Fruit fly (Drosophila melanogaster): ENCODE data around the gene Atg4a.

Gene Atg4a

DNA sequence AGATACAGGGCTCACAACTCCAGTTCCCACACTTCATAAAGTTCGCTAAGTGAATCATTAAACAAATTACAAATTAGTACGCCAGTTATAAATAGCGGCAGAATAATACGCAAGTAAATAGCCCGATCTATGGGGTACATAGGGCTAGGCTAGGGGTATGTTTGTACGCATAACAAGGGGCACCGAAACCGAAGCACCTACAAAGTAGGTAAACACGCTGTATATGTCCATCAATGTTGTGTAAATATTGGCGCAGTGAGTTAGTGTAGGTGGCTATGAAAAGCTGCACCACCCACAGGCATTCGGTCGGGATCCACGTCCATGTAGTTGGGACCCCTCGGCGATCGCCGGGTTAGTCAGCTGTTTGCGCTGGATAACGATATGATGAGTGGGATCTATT is 8.5 kb upstream of the Atg4a start:
- TF ChIP-seq CG12768 (GFP tag; optimal IDR thresholded peaks at IDR 0.05): peak; percentile 41
- peak; percentile 47 for TF ChIP-seq pad (GFP tag; optimal IDR thresholded peaks at IDR 0.05)
- TF ChIP-seq tj (GFP tag; optimal IDR thresholded peaks at IDR 0.05): no peak
- TF ChIP-seq CG14711 (tag; optimal IDR thresholded peaks at IDR 0.05): peak; percentile 23
- TF ChIP-seq CG11617 (GFP tag; optimal IDR thresholded peaks at IDR 0.05): peak; percentile 17
- TF ChIP-seq CG7045 (GFP tag; optimal IDR thresholded peaks at IDR 0.05): peak; percentile 56
- TF ChIP-seq CG1620 (GFP tag; optimal IDR thresholded peaks at IDR 0.05): peak; percentile 5
- TF ChIP-seq bab1 (GFP tag; optimal IDR thresholded peaks at IDR 0.05): no peak
- no peak for TF ChIP-seq kay (GFP tag; ENCODE audit: borderline replicate concordance)
- TF ChIP-seq Hr96 (GFP tag; optimal IDR thresholded peaks at IDR 0.05): peak; percentile 53
- peak; percentile 71 for TF ChIP-seq CG7101 (tag; optimal IDR thresholded peaks at IDR 0.05)
- TF ChIP-seq ovo (GFP tag; optimal IDR thresholded peaks at IDR 0.05): peak; percentile 48
- peak; percentile 11 for TF ChIP-seq Mnt (GFP tag; optimal IDR thresholded peaks at IDR 0.05)
- TF ChIP-seq Crg-1 (GFP tag; optimal IDR thresholded peaks at IDR 0.05): peak; percentile 54

DNA sequence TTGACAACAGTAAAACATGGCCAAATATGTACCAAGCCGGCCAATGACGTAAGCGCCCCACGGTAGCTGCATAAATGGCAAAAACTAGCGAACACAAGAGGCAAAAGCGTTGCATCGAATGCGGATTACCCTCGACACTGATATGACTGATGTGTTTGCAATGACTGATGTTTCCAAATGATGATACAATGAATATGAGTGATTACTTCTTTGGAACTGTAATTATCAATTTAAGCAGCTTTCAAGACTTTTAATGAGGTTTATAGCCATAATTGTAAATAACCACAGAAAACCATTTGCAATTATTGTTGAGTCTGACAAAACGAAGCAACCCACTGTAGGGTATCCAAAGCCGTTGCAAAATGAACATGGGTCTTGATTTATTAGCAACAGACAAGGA is 7.2 kb upstream of the Atg4a start:
- TF ChIP-seq kay (GFP tag; ENCODE audit: borderline replicate concordance) (no peak), pad (GFP tag; optimal IDR thresholded peaks at IDR 0.05) (no peak), bab1 (GFP tag; optimal IDR thresholded peaks at IDR 0.05) (peak; percentile 56), Hr96 (GFP tag; optimal IDR thresholded peaks at IDR 0.05) (no peak), tj (GFP tag; optimal IDR thresholded peaks at IDR 0.05) (peak; percentile 55)

DNA sequence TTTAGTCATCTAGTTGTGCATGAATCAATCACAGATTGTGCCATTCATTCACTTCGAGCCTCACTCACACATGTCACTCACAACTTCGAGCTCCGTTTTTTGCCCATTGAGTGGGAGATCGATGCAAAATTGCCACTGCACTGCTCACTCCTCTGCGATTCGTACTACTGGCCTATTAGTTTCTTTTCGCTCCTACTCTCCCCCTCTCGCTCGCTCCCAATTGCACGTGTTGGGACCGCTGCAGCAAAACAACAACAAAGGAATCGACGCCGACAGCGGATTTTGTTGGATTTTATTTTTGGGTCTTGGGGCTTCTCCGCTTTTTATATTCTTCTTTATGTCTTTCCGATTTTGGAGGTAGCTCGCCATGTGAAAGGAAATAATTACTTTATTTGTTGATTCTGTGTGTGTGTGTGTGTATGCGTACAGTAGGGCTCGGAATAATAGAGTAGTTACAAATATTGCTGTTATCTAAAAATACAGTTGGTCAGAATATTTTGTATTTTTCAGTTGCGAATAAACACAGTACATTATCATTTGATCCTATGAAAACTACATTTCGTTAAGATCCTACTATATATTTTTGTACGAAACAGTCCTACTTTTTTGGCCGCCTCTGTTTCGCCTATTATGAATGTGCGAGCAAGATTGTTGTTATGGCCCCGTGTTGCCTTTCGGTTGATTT is 6.4 kb upstream of the Atg4a start:
- TF ChIP-seq Mnt (GFP tag; optimal IDR thresholded peaks at IDR 0.05): peak; percentile 1
- no peak for TF ChIP-seq cnc (optimal IDR thresholded peaks at IDR 0.05)
- TF ChIP-seq CG12768 (GFP tag; optimal IDR thresholded peaks at IDR 0.05): no peak
- TF ChIP-seq CG14711 (tag; optimal IDR thresholded peaks at IDR 0.05): peak; percentile 21
- peak; percentile 9 for TF ChIP-seq tj (GFP tag; optimal IDR thresholded peaks at IDR 0.05)

DNA sequence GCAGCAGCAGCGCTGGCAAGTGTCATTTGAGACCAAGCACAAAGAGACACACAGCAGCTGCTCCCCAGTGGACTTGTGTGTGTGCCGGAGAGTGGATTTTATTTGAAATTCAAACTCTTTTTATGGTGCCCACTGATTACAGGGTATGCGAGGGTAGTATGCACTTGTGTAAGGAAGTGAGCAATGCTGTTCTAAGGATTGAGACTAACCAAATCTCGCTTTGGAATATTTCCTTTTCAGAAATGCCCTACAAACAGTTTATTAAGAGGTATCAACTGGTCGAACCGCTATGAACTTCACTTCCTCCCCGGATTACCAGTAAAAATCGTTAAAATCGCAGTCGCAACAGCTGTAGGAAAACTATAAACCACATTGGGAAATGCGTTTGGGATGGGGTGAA is 5.0 kb upstream of the Atg4a start:
- TF ChIP-seq CG7101 (tag; optimal IDR thresholded peaks at IDR 0.05) (peak; percentile 41), ovo (GFP tag; optimal IDR thresholded peaks at IDR 0.05) (no peak)

dm6 chr2L:1077053-1077452 is 3.7 kb upstream of the Atg4a start:
- TF ChIP-seq cic (GFP tag; optimal IDR thresholded peaks at IDR 0.05): peak; percentile 80
- TF ChIP-seq bab1 (GFP tag; optimal IDR thresholded peaks at IDR 0.05): no peak
- TF ChIP-seq Crg-1 (GFP tag; optimal IDR thresholded peaks at IDR 0.05): no peak
- TF ChIP-seq CG5204 (GFP tag; optimal IDR thresholded peaks at IDR 0.05): no peak
- no peak for TF ChIP-seq Clk (GFP tag; optimal IDR thresholded peaks at IDR 0.05)

DNA sequence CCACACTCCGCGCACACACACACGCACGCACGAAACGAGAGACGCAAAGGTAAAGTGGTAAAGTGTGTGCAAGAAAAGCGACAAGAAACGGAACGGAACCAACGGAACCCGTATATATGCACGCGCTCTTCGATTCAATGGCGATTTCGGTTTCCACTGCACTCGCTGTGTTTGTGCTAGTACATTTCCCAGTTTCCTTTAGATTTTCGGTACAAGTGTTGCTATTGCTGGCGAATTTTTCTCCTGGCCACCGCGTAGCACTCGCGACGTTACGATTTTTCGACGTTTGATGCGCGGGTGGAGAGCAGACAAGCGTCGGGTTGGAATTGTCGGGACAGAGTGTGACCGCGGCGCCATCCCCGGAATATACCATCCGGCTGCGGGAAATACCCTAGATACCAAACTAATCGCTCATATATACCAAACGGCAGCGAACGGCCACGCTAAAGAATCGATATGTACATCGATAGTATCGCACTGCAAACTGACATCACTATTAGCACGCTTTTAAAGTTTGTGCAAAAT is 3.2 kb upstream of the Atg4a start, which contains the start of the genes S and ast:
Gene S (minus strand): TSS at position 347 of the 525 bp plus-strand sequence.
Gene ast (plus strand): TSS at position 480 of the 525 bp plus-strand sequence.
- TF ChIP-seq Mnt (GFP tag; optimal IDR thresholded peaks at IDR 0.05): peak; percentile 72
- peak; percentile 32 for TF ChIP-seq pad (GFP tag; optimal IDR thresholded peaks at IDR 0.05)
- peak; percentile 46 for TF ChIP-seq CG7101 (tag; optimal IDR thresholded peaks at IDR 0.05)
- TF ChIP-seq CG1620 (GFP tag; optimal IDR thresholded peaks at IDR 0.05): peak; percentile 47
- no peak for TF ChIP-seq cic (GFP tag; optimal IDR thresholded peaks at IDR 0.05)
- peak; percentile 22 for TF ChIP-seq ovo (GFP tag; optimal IDR thresholded peaks at IDR 0.05)
- TF ChIP-seq bab1 (GFP tag; optimal IDR thresholded peaks at IDR 0.05): peak; percentile 66
- no peak for TF ChIP-seq Crg-1 (GFP tag; optimal IDR thresholded peaks at IDR 0.05)
- no peak for TF ChIP-seq CG12768 (GFP tag; optimal IDR thresholded peaks at IDR 0.05)
- TF ChIP-seq CG7045 (GFP tag; optimal IDR thresholded peaks at IDR 0.05): peak; percentile 9
- peak; percentile 1 for TF ChIP-seq CG14711 (tag; optimal IDR thresholded peaks at IDR 0.05)

DNA sequence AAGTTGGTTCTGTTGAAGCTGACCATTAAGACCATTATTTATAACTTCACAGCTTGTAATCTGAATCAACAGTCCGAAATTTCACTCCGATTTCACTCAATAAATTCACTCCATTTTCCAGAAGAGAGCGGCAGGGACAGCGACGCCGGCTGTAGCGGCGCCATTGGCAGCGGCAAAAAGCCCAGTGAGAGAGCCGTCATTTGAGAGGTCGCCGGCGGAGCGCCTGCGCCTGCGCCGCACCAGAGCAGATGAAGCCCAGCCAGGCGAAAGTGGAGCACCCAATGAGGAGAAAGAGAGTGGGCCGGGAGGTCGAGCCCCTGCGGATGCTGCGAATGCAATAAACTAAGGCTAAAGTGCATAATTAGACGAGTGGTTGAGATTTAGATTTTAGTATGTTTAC is 2.0 kb downstream of the Atg4a start:
- TF ChIP-seq ovo (GFP tag; optimal IDR thresholded peaks at IDR 0.05) (no peak), kay (GFP tag; ENCODE audit: borderline replicate concordance) (no peak), CG1620 (GFP tag; optimal IDR thresholded peaks at IDR 0.05) (no peak), toe (GFP tag; optimal IDR thresholded peaks at IDR 0.05) (no peak), Crg-1 (GFP tag; optimal IDR thresholded peaks at IDR 0.05) (no peak), CG7045 (GFP tag; optimal IDR thresholded peaks at IDR 0.05) (no peak), cic (GFP tag; optimal IDR thresholded peaks at IDR 0.05) (no peak), pad (GFP tag; optimal IDR thresholded peaks at IDR 0.05) (no peak), Mnt (GFP tag; optimal IDR thresholded peaks at IDR 0.05) (no peak), Hr96 (GFP tag; optimal IDR thresholded peaks at IDR 0.05) (no peak), CG5204 (GFP tag; optimal IDR thresholded peaks at IDR 0.05) (no peak)
